Fruit fly (Drosophila melanogaster) whole organism: ENCODE data around the gene hyd.

Experiments used
- EcR ChIP-seq, 2 experiments: fragments of >200 bp; optimal IDR thresholded peaks; 2 replicates each; lab custom pipeline; 2017; ENCODE audit warnings: missing biosample characterization in 2 of 2, missing genetic modification characterization in 2 of 2, missing genetic modification reagents in 2 of 2
- pan ChIP-seq: fragments of >200 bp; optimal IDR thresholded peaks from 2 replicates; lab custom pipeline; 2017
- psq ChIP-seq: fragments of >200 bp; optimal IDR thresholded peaks from 2 replicates; lab custom pipeline; 2017
- usp ChIP-seq: fragments of >200 bp; optimal IDR thresholded peaks from 2 replicates; lab custom pipeline; 2017; ENCODE audit warnings: missing biosample characterization, missing genetic modification characterization, mixed read lengths

DNA sequence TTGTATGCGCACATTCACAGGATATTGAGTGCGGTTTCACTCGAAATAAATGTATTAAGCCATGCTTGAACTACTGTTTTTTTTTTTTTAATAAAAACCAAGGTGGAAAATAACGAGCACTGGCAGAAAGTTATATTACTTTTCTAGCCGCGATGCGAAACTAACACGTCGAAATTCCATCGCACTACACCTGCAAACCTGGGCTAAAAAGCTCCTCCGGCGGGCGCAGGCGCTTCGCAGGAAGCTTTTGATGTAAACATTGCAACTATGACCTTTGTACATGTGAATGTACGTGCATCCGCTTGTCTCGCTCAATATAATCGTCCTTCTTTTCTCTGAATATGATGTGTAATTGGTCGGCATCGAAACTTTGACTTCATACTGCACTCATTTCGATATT lies 14.4 kb upstream of the hyd start, which contains the start of gene side-VII:
- TF ChIP-seq usp (no peak), EcR (GFP tag; optimal IDR thresholded peaks at IDR 0.05; lab: Kevin White, UChicago) (no peak), psq (lab: Kevin White, UChicago) (no peak), pan (lab: Kevin White, UChicago) (no peak)
